Fruit fly (Drosophila melanogaster) whole organism, embryonic: ENCODE measurements around the gene CG32302.

ENCODE experiments used
- Dfd ChIP-seq, 2 experiments: fragments of >200 bp; optimal IDR thresholded peaks; 2 replicates each; lab custom pipeline; 2017; ENCODE audit warnings: missing biosample characterization in 2 of 2, missing genetic modification characterization in 2 of 2
- TFAM ChIP-seq: fragments of 200-800 bp; sonication (Bioruptor generic); optimal IDR thresholded peaks from 2 replicates; lab custom pipeline; 2017; ENCODE audit warnings: missing biosample characterization, missing genetic modification characterization, inconsistent platforms
- ssp ChIP-seq: fragments of 200-800 bp; sonication (Bioruptor generic); IDR thresholded peaks from 2 replicates; pipeline ENCODE4 v1.3.6; 2022; ENCODE audit warnings: missing biosample characterization, missing genetic modification characterization
- stwl ChIP-seq: fragments of 200-800 bp; sonication (Bioruptor generic); optimal IDR thresholded peaks from 3 replicates; lab custom pipeline; 2018; ENCODE audit warnings: missing biosample characterization, mild to moderate bottlenecking, missing genetic modification characterization, moderate library complexity

- TF ChIP-seq Dfd (GFP tag; optimal IDR thresholded peaks at IDR 0.05; lab: Kevin White, UChicago), result no peak
- TF ChIP-seq stwl (tag; lab: Kevin White, UChicago), result no peak
- TF ChIP-seq ssp (GFP tag; lab: Robert Waterston, UW), result no peak
- TF ChIP-seq TFAM (GFP tag; lab: Kevin White, UChicago), result no peak
Measured at dm6 chr3L:2256422-2257172, 12.0 kb upstream of the CG32302 start.
